Worm (Caenorhabditis elegans): ENCODE measurements around the gene larp-1.

larp-1 gene

ce11 chrIII:4998956-4999425, 18.5 kb downstream of the larp-1 start, which contains the start of gene smcr-8 (continued):
- TF ChIP-seq hmg-1.2 (GFP tag; IDR thresholded peaks at IDR 0.05) (no peak), F39B2.1 (GFP tag; IDR thresholded peaks at IDR 0.05) (no peak), egl-18 (GFP tag; IDR thresholded peaks at IDR 0.05) (no peak), rpc-1 (optimal IDR thresholded peaks at IDR 0.05) (no peak), rpc-1 (tag; optimal IDR thresholded peaks at IDR 0.05) (no peak), ztf-25 (GFP tag; IDR thresholded peaks at IDR 0.05) (no peak), ceh-40 (GFP tag; IDR thresholded peaks at IDR 0.05) (no peak), nhr-90 (tag; optimal IDR thresholded peaks at IDR 0.05) (no peak), lin-26 (GFP tag; IDR thresholded peaks at IDR 0.05) (no peak), him-1 (tag; optimal IDR thresholded peaks at IDR 0.05) (no peak), xnd-1 (tag; optimal IDR thresholded peaks at IDR 0.05) (peak; percentile 82), zim-3 (tag; optimal IDR thresholded peaks at IDR 0.05) (no peak), ztf-28 (GFP tag; IDR thresholded peaks at IDR 0.05) (0 out of 2 replicates have a peak, but pooled peaks have one; percentile 75), pbrm-1 (GFP tag; IDR thresholded peaks at IDR 0.05) (no peak), F37B4.10 (GFP tag; IDR thresholded peaks at IDR 0.05) (no peak), sea-2 (GFP tag; IDR thresholded peaks at IDR 0.05) (no peak), tbx-9 (tag; optimal IDR thresholded peaks at IDR 0.05; ENCODE audit: borderline replicate concordance) (no peak), ceh-27 (GFP tag; optimal IDR thresholded peaks at IDR 0.05) (peak; percentile 49), nhr-80 (tag; optimal IDR thresholded peaks at IDR 0.05) (peak; percentile 32), efl-1 (GFP tag; optimal IDR thresholded peaks at IDR 0.05) (peak; percentile 29), ceh-91 (GFP tag; IDR thresholded peaks at IDR 0.05) (peak; percentile 54; the same call in 1 of the 2 replicates), lag-1 (GFP tag; IDR thresholded peaks at IDR 0.05) (no peak), mxl-1 (tag; optimal IDR thresholded peaks at IDR 0.05) (no peak), athp-1 (tag; optimal IDR thresholded peaks at IDR 0.05) (peak; percentile 81), die-1 (tag; optimal IDR thresholded peaks at IDR 0.05) (no peak), F55B11.4 (tag; optimal IDR thresholded peaks at IDR 0.05; ENCODE audit: borderline replicate concordance, insufficient read depth) (no peak), ceh-100 (GFP tag; IDR thresholded peaks at IDR 0.05) (no peak), madf-10 (tag; optimal IDR thresholded peaks at IDR 0.05) (no peak), F33H1.4 (GFP tag; IDR thresholded peaks at IDR 0.05) (peak; percentile 55), dpl-1 (GFP tag; optimal IDR thresholded peaks at IDR 0.05) (no peak), B0035.1 (tag; optimal IDR thresholded peaks at IDR 0.05) (no peak), dox-1 (GFP tag; IDR thresholded peaks at IDR 0.05) (peak; percentile 86), rec-8 (tag; optimal IDR thresholded peaks at IDR 0.05) (peak in 1 of 2 experiments; percentile 17), unc-130 (GFP tag; optimal IDR thresholded peaks at IDR 0.05) (peak; percentile 78), F49E8.2 (tag; optimal IDR thresholded peaks at IDR 0.05; ENCODE audit: insufficient read depth) (no peak), lir-1 (GFP tag; conservative IDR thresholded peaks at IDR 0.05) (0 out of 2 replicates have a peak, but pooled peaks have one; percentile 11), unc-62 (GFP tag; optimal IDR thresholded peaks at IDR 0.05) (no peak), Y53F4B.3 (GFP tag; IDR thresholded peaks at IDR 0.05) (no peak), let-607 (tag; optimal IDR thresholded peaks at IDR 0.05) (no peak), gei-17 (GFP tag; optimal IDR thresholded peaks at IDR 0.05) (no peak), let-526 (GFP tag; IDR thresholded peaks at IDR 0.05) (peak; percentile 51; the same call in 1 of the 2 replicates), B0336.3 (GFP tag; IDR thresholded peaks at IDR 0.05) (no peak), nhr-120 (GFP tag; IDR thresholded peaks at IDR 0.05) (no peak), F22D6.2 (tag; optimal IDR thresholded peaks at IDR 0.05) (no peak), C06A6.2 (GFP tag; conservative IDR thresholded peaks at IDR 0.05) (no peak), aptf-3 (GFP tag; IDR thresholded peaks at IDR 0.05) (no peak), lsy-27 (tag; optimal IDR thresholded peaks at IDR 0.05; ENCODE audit: borderline replicate concordance, insufficient read depth) (no peak), nhr-27 (tag; optimal IDR thresholded peaks at IDR 0.05) (no peak), mes-4 (tag; optimal IDR thresholded peaks at IDR 0.05) (no peak), Y95B8A.8 (GFP tag; IDR thresholded peaks at IDR 0.05) (no peak)
